Fruit fly (Drosophila melanogaster) whole organism, embryonic: Measurements from ENCODE around the gene GstO2.

Experiments
- Ada2b ChIP-seq: fragments of 200-800 bp; sonication (Bioruptor generic); IDR thresholded peaks from 2 replicates; pipeline ENCODE4 v1.3.6; 2022; ENCODE audit warnings: missing biosample characterization, missing genetic modification characterization
- Antp ChIP-seq: fragments of 200-800 bp; sonication (Bioruptor generic); optimal IDR thresholded peaks from 3 replicates; lab custom pipeline; 2016; ENCODE audit warnings: missing biosample characterization, missing genetic modification characterization
- BEAF-32 ChIP-seq: fragments of 200-800 bp; sonication (Bioruptor generic); optimal IDR thresholded peaks from 3 replicates; lab custom pipeline; 2017; ENCODE audit warnings: missing biosample characterization, missing genetic modification characterization, mild to moderate bottlenecking, moderate library complexity, missing genetic modification reagents
- CG10366 ChIP-seq: fragments of 200-800 bp; sonication (Bioruptor generic); IDR thresholded peaks from 2 replicates; pipeline ENCODE4 v1.3.6; 2022; ENCODE audit warnings: missing biosample characterization, missing genetic modification characterization
- CG10654 ChIP-seq: fragments of 200-800 bp; sonication (Bioruptor generic); optimal IDR thresholded peaks from 2 replicates; lab custom pipeline; 2016; ENCODE audit warnings: missing biosample characterization, missing genetic modification characterization
- CG10979 ChIP-seq: fragments of 200-800 bp; sonication (Bioruptor generic); optimal IDR thresholded peaks from 2 replicates; lab custom pipeline; 2018; ENCODE audit warnings: missing biosample characterization, mild to moderate bottlenecking, missing genetic modification characterization, moderate library complexity
- CG11456 ChIP-seq: fragments of 200-800 bp; sonication (Bioruptor generic); IDR thresholded peaks from 3 replicates; pipeline ENCODE4 v1.3.6; 2022; ENCODE audit warnings: missing biosample characterization, missing genetic modification characterization
- CG12071 ChIP-seq: fragments of 200-800 bp; sonication (Bioruptor generic); optimal IDR thresholded peaks from 3 replicates; lab custom pipeline; 2018; ENCODE audit warnings: missing biosample characterization, mild to moderate bottlenecking, missing genetic modification characterization
- CG12236 ChIP-seq: fragments of 200-800 bp; sonication (Bioruptor generic); optimal IDR thresholded peaks from 2 replicates; lab custom pipeline; 2016; ENCODE audit warnings: missing biosample characterization, missing genetic modification characterization
- CG12391 ChIP-seq: fragments of 200-800 bp; sonication (Bioruptor generic); optimal IDR thresholded peaks from 3 replicates; lab custom pipeline; 2018; ENCODE audit warnings: missing biosample characterization, mild to moderate bottlenecking, missing genetic modification characterization, moderate library complexity
- CG15696 ChIP-seq: fragments of 200-800 bp; sonication (Bioruptor generic); optimal IDR thresholded peaks from 2 replicates; lab custom pipeline; 2019; ENCODE audit warnings: missing biosample characterization, mild to moderate bottlenecking, missing genetic modification characterization, moderate library complexity
- CG17361 ChIP-seq: fragments of 200-800 bp; sonication (Bioruptor generic); IDR thresholded peaks from 3 replicates; pipeline ENCODE4 v1.3.6; 2022; ENCODE audit warnings: missing biosample characterization, missing genetic modification characterization
- CG1832 ChIP-seq: fragments of 200-800 bp; sonication (Bioruptor generic); optimal IDR thresholded peaks from 2 replicates; lab custom pipeline; 2017; ENCODE audit warnings: missing biosample characterization, mild to moderate bottlenecking, missing genetic modification characterization, inconsistent platforms
- CG2116 ChIP-seq: fragments of 200-800 bp; sonication (Bioruptor generic); optimal IDR thresholded peaks from 3 replicates; lab custom pipeline; 2018; ENCODE audit warnings: missing biosample characterization, mild to moderate bottlenecking, missing genetic modification characterization
- CG2199 ChIP-seq: fragments of 200-800 bp; sonication (Bioruptor generic); IDR thresholded peaks from 3 replicates; pipeline ENCODE4 v1.3.6; 2022; ENCODE audit warnings: missing biosample characterization, missing genetic modification characterization
- CG30020 ChIP-seq: fragments of 200-800 bp; optimal IDR thresholded peaks from 2 replicates; lab custom pipeline; 2019; ENCODE audit warnings: missing biosample characterization, mild to moderate bottlenecking, missing genetic modification characterization, moderate library complexity
- CG3847 ChIP-seq: fragments of 200-800 bp; sonication (Bioruptor generic); IDR thresholded peaks from 2 replicates; pipeline ENCODE4 v1.3.6; 2022; ENCODE audit warnings: missing biosample characterization, missing genetic modification characterization
- CG3995 ChIP-seq: fragments of 200-800 bp; sonication (Bioruptor generic); optimal IDR thresholded peaks from 3 replicates; lab custom pipeline; 2016; ENCODE audit warnings: missing biosample characterization, missing genetic modification characterization
- CG4282 ChIP-seq: fragments of 200-800 bp; sonication (Bioruptor generic); optimal IDR thresholded peaks from 2 replicates; lab custom pipeline; 2016; ENCODE audit warnings: missing biosample characterization, missing genetic modification characterization
- CG6683 ChIP-seq: fragments of 200-800 bp; sonication (Bioruptor generic); optimal IDR thresholded peaks from 2 replicates; lab custom pipeline; 2017; ENCODE audit warnings: missing biosample characterization, mild to moderate bottlenecking, missing genetic modification characterization, missing genetic modification reagents
- CG7372 ChIP-seq: fragments of 200-800 bp; sonication (Bioruptor generic); IDR thresholded peaks from 2 replicates; pipeline ENCODE4 v1.3.6; 2022; ENCODE audit warnings: missing biosample characterization, missing genetic modification characterization
- CG9797 ChIP-seq: fragments of 200-800 bp; sonication (Bioruptor generic); optimal IDR thresholded peaks from 3 replicates; lab custom pipeline; 2018; ENCODE audit warnings: missing biosample characterization, mild to moderate bottlenecking, missing genetic modification characterization
- Camta ChIP-seq: fragments of 200-800 bp; sonication (Bioruptor generic); optimal IDR thresholded peaks from 2 replicates; lab custom pipeline; 2016; ENCODE audit warnings: missing biosample characterization, missing genetic modification characterization
- Chrac-16 ChIP-seq: fragments of 200-800 bp; sonication (Bioruptor generic); optimal IDR thresholded peaks from 3 replicates; lab custom pipeline; 2016; ENCODE audit warnings: missing biosample characterization, missing genetic modification characterization
- Dad ChIP-seq: fragments of 200-800 bp; sonication (Bioruptor generic); optimal IDR thresholded peaks from 3 replicates; lab custom pipeline; 2016; ENCODE audit warnings: missing biosample characterization, missing genetic modification characterization
- Doc3 ChIP-seq: fragments of 200-800 bp; sonication (Bioruptor generic); IDR thresholded peaks from 3 replicates; pipeline ENCODE4 v1.3.6; 2022; ENCODE audit warnings: missing biosample characterization, missing genetic modification characterization; ENCODE audit not compliant: partially characterized antibody
- E2f1 ChIP-seq: fragments of 200-800 bp; sonication (Bioruptor generic); IDR thresholded peaks from 2 replicates; pipeline ENCODE4 v1.3.6; 2022; ENCODE audit warnings: missing biosample characterization, missing genetic modification characterization
- Fer3 ChIP-seq: fragments of 200-800 bp; sonication (Bioruptor generic); optimal IDR thresholded peaks from 2 replicates; lab custom pipeline; 2018; ENCODE audit warnings: missing biosample characterization, mild to moderate bottlenecking, missing genetic modification characterization, moderate library complexity
- Nf-YB ChIP-seq: fragments of 200-800 bp; sonication (Bioruptor generic); optimal IDR thresholded peaks from 3 replicates; lab custom pipeline; 2019; ENCODE audit warnings: missing biosample characterization, mild to moderate bottlenecking, missing genetic modification characterization, moderate library complexity
- Scr ChIP-seq: fragments of 200-800 bp; sonication (Bioruptor generic); IDR thresholded peaks from 2 replicates; pipeline ENCODE4 v1.3.6; 2022; ENCODE audit warnings: missing biosample characterization, missing genetic modification characterization; ENCODE audit not compliant: partially characterized antibody
- Sox102F ChIP-seq: fragments of 200-800 bp; sonication (Bioruptor generic); optimal IDR thresholded peaks from 2 replicates; lab custom pipeline; 2018; ENCODE audit warnings: missing biosample characterization, mild to moderate bottlenecking, missing genetic modification characterization, moderate library complexity
- Taf1 ChIP-seq: fragments of 200-800 bp; sonication (Bioruptor generic); IDR thresholded peaks from 2 replicates; pipeline ENCODE4 v1.3.6; 2022; ENCODE audit warnings: missing biosample characterization, missing genetic modification characterization
- Xrp1 ChIP-seq: fragments of 200-800 bp; sonication (Bioruptor generic); IDR thresholded peaks from 2 replicates; pipeline ENCODE4 v1.3.6; 2022; ENCODE audit warnings: missing biosample characterization, missing genetic modification characterization
- cato ChIP-seq: fragments of 200-800 bp; sonication (Bioruptor generic); optimal IDR thresholded peaks from 2 replicates; lab custom pipeline; 2016; ENCODE audit warnings: missing biosample characterization, missing genetic modification characterization, borderline replicate concordance
- ems ChIP-seq: fragments of 200-800 bp; sonication (Bioruptor generic); optimal IDR thresholded peaks from 3 replicates; lab custom pipeline; 2016; ENCODE audit warnings: missing biosample characterization, missing genetic modification characterization
- fd102C ChIP-seq: fragments of 200-800 bp; sonication (Bioruptor generic); optimal IDR thresholded peaks from 2 replicates; lab custom pipeline; 2018; ENCODE audit warnings: missing biosample characterization, mild to moderate bottlenecking, missing genetic modification characterization, moderate library complexity
- fu2 ChIP-seq: fragments of 200-800 bp; sonication (Bioruptor generic); optimal IDR thresholded peaks from 2 replicates; lab custom pipeline; 2016; ENCODE audit warnings: missing biosample characterization, missing genetic modification characterization
- hkb ChIP-seq, 2 experiments: fragments of 200-800 bp in 1 of 2; fragments of >200 bp in 1 of 2; sonication (Bioruptor generic) in 1 of 2; IDR thresholded peaks in 1 of 2; optimal IDR thresholded peaks in 1 of 2; 2 replicates each; pipeline versions ENCODE4 v1.3.6 to Lab custom; 2017 to 2022; ENCODE audit warnings: missing biosample characterization in 1 of 2, missing genetic modification characterization in 1 of 2
- hth ChIP-seq: fragments of >200 bp; optimal IDR thresholded peaks from 2 replicates; lab custom pipeline; 2017; ENCODE audit warnings: inconsistent platforms
- inv ChIP-seq: fragments of 200-800 bp; sonication (Bioruptor generic); IDR thresholded peaks from 2 replicates; pipeline ENCODE4 v1.3.6; 2022; ENCODE audit warnings: missing biosample characterization, missing genetic modification characterization; ENCODE audit not compliant: partially characterized antibody
- kay ChIP-seq: fragments of 200-800 bp; sonication (Bioruptor generic); optimal IDR thresholded peaks from 2 replicates; lab custom pipeline; 2016; ENCODE audit warnings: missing biosample characterization, missing genetic modification characterization
- ken ChIP-seq: fragments of 200-800 bp; sonication (Bioruptor generic); IDR thresholded peaks from 3 replicates; pipeline ENCODE4 v1.3.6; 2022; ENCODE audit warnings: missing biosample characterization, missing genetic modification characterization
- lbe ChIP-seq: fragments of 200-800 bp; sonication (Bioruptor generic); optimal IDR thresholded peaks from 2 replicates; lab custom pipeline; 2016; ENCODE audit warnings: missing biosample characterization, mild to moderate bottlenecking, missing genetic modification characterization
- oc ChIP-seq: fragments of 200-800 bp; sonication (Bioruptor generic); optimal IDR thresholded peaks from 2 replicates; lab custom pipeline; 2018; ENCODE audit warnings: missing biosample characterization, mild to moderate bottlenecking, missing genetic modification characterization, moderate library complexity
- pho ChIP-seq: fragments of 200-800 bp; sonication (Bioruptor generic); optimal IDR thresholded peaks from 2 replicates; lab custom pipeline; 2016; ENCODE audit warnings: missing biosample characterization, missing genetic modification characterization
- sc ChIP-seq, 3 experiments: fragments of >200 bp in 2 of 3; fragments of 200-800 bp in 1 of 3; sonication (Bioruptor generic) in 1 of 3; optimal IDR thresholded peaks; 2 replicates in 2 of 3; 3 replicates in 1 of 3; lab custom pipeline; 2017; ENCODE audit warnings: mild to moderate bottlenecking in 1 of 3, missing biosample characterization in 1 of 3, missing genetic modification characterization in 1 of 3, missing genetic modification reagents in 1 of 3
- sr ChIP-seq: fragments of 200-800 bp; sonication (Bioruptor generic); IDR thresholded peaks from 3 replicates; pipeline ENCODE4 v1.3.6; 2022; ENCODE audit warnings: missing biosample characterization, missing genetic modification characterization
- unpg ChIP-seq: fragments of 200-800 bp; sonication (Bioruptor generic); optimal IDR thresholded peaks from 3 replicates; lab custom pipeline; 2018; ENCODE audit warnings: missing biosample characterization, mild to moderate bottlenecking, missing genetic modification characterization, moderate library complexity
- z ChIP-seq: fragments of 200-800 bp; sonication (Bioruptor generic); IDR thresholded peaks from 3 replicates; pipeline ENCODE4 v1.3.6; 2022; ENCODE audit warnings: missing biosample characterization, missing genetic modification characterization

Gene GstO2

dm6 chr3L:8525691-8526421 is 2.6 kb upstream of the GstO2 start (continued):
- TF ChIP-seq Nf-YB (no peak), CG1832 (GFP tag; lab: Kevin White, UChicago) (no peak), CG6683 (GFP tag; lab: Kevin White, UChicago) (no peak), CG12071 (GFP tag; lab: Kevin White, UChicago) (peak; percentile 30), fu2 (GFP tag; lab: Kevin White, UChicago) (peak; percentile 5), lbe (GFP tag; lab: Kevin White, UChicago) (no peak), Taf1 (peak; percentile 36; the same call in 1 of the 2 replicates), kay (GFP tag; lab: Kevin White, UChicago) (peak; percentile 23), CG12236 (GFP tag; lab: Kevin White, UChicago) (no peak), CG10654 (GFP tag; lab: Kevin White, UChicago) (no peak), CG11456 (GFP tag; lab: Robert Waterston, UW) (no peak), Ada2b (GFP tag; lab: Robert Waterston, UW) (no peak), hth (lab: Kevin White, UChicago) (no peak), ken (GFP tag; lab: Robert Waterston, UW) (no peak), sc (optimal IDR thresholded peaks at IDR 0.05; lab: Kevin White, UChicago) (no peak), sc (GFP tag; optimal IDR thresholded peaks at IDR 0.05; lab: Kevin White, UChicago) (no peak), CG2199 (GFP tag; lab: Robert Waterston, UW) (0 out of 3 replicates have a peak, but pooled peaks have one; percentile 37), CG10366 (GFP tag; lab: Robert Waterston, UW) (no peak), CG12391 (peak; percentile 33), CG9797 (GFP tag; lab: Kevin White, UChicago) (no peak), hkb (optimal IDR thresholded peaks at IDR 0.05; lab: Kevin White, UChicago) (no peak), hkb (GFP tag; IDR thresholded peaks at IDR 0.05; lab: Robert Waterston, UW) (peak; percentile 37), unpg (GFP tag; lab: Kevin White, UChicago) (peak; percentile 33), inv (no peak), z (GFP tag; lab: Robert Waterston, UW) (no peak; the same call in 2 of the 3 replicates), E2f1 (GFP tag; lab: Robert Waterston, UW) (no peak), Doc3 (no peak), Chrac-16 (GFP tag; lab: Kevin White, UChicago) (peak; percentile 22), CG3847 (GFP tag; lab: Robert Waterston, UW) (0 out of 2 replicates have a peak, but pooled peaks have one; percentile 5), CG10979 (no peak), CG15696 (tag; lab: Kevin White, UChicago) (peak; percentile 38), CG2116 (no peak), oc (no peak), Xrp1 (no peak; the same call in 1 of the 2 replicates), sr (GFP tag; lab: Robert Waterston, UW) (peak; percentile 88), Scr (GFP tag; lab: Robert Waterston, UW) (no peak), CG3995 (GFP tag; lab: Kevin White, UChicago) (no peak), Camta (no peak), cato (GFP tag; lab: Kevin White, UChicago) (no peak), CG30020 (tag; lab: Kevin White, UChicago) (no peak), CG17361 (GFP tag; lab: Robert Waterston, UW) (peak; percentile 53; the same call in 2 of the 3 replicates), Fer3 (tag; lab: Kevin White, UChicago) (peak; percentile 28), Antp (GFP tag; lab: Kevin White, UChicago) (no peak), pho (GFP tag; lab: Kevin White, UChicago) (peak; percentile 64), CG7372 (no peak), fd102C (GFP tag; lab: Kevin White, UChicago) (no peak), Sox102F (GFP tag; lab: Kevin White, UChicago) (peak; percentile 22), ems (peak; percentile 14), Dad (no peak), CG4282 (GFP tag; lab: Kevin White, UChicago) (no peak), BEAF-32 (GFP tag; lab: Kevin White, UChicago) (no peak)
